Fruit fly (Drosophila melanogaster): Measurements from ENCODE around the gene CG33333.
"Not testable (repeated sequence)": the region's sequence is repeated elsewhere in the genome, so short reads cannot be mapped to it uniquely, and the experiment has no call there.

DNA sequence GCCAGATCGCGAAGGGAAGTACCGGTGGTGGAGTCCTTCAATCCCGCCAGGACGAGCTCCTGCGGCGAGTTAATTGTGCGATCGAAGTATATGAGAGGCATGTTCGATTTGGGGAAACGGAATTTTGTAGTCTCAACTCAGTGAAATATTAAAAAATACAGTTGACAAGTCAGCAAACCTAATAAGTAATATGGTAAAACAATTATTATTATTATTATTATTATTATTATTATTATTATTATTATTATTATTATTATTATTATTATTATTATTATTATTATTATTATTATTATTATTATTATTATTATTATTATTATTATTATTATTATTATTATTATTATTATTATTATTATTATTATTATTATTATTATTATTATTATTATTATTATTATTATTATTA, 39.4 kb downstream of the CG33333 start, which contains the start of gene CG14330:
- TF ChIP-seq ttk, Sin3A, insv (optimal IDR thresholded peaks at IDR 0.05): not testable (repeated sequence)
